Fruit fly (Drosophila melanogaster) whole organism, prepupa: ENCODE measurements around the gene CG6770.

Source experiments
- Blimp-1 ChIP-seq: fragments of 200-800 bp; sonication (Bioruptor generic); optimal IDR thresholded peaks from 3 replicates; lab custom pipeline; 2017; ENCODE audit warnings: missing biosample characterization, missing genetic modification characterization, mild to moderate bottlenecking, moderate library complexity, missing genetic modification reagents
- CG11902 ChIP-seq: fragments of 200-800 bp; sonication (Bioruptor generic); optimal IDR thresholded peaks from 3 replicates; lab custom pipeline; 2016; ENCODE audit warnings: missing biosample characterization, missing genetic modification characterization
- CG31627 ChIP-seq: fragments of 200-800 bp; sonication (Bioruptor generic); optimal IDR thresholded peaks from 3 replicates; lab custom pipeline; 2016; ENCODE audit warnings: missing biosample characterization, missing genetic modification characterization
- CG6808 ChIP-seq: fragments of 200-800 bp; sonication (Bioruptor generic); optimal IDR thresholded peaks from 3 replicates; lab custom pipeline; 2017; ENCODE audit warnings: missing biosample characterization, missing genetic modification characterization, mild to moderate bottlenecking, moderate library complexity, missing genetic modification reagents
- CG9139 ChIP-seq: fragments of 200-800 bp; sonication (Bioruptor generic); optimal IDR thresholded peaks from 3 replicates; lab custom pipeline; 2017; ENCODE audit warnings: missing biosample characterization, mild to moderate bottlenecking, missing genetic modification characterization
- Hr39 ChIP-seq: fragments of 200-800 bp; sonication (Bioruptor generic); optimal IDR thresholded peaks from 2 replicates; lab custom pipeline; 2016; ENCODE audit warnings: missing biosample characterization, missing genetic modification characterization
- Hr4 ChIP-seq: fragments of 200-800 bp; sonication (Bioruptor generic); optimal IDR thresholded peaks from 3 replicates; lab custom pipeline; 2016; ENCODE audit warnings: missing biosample characterization, missing genetic modification characterization
- Lpt ChIP-seq: fragments of 200-800 bp; sonication (Bioruptor generic); optimal IDR thresholded peaks from 3 replicates; lab custom pipeline; 2016; ENCODE audit warnings: missing biosample characterization, missing genetic modification characterization
- OdsH ChIP-seq: fragments of 200-800 bp; sonication (Bioruptor generic); optimal IDR thresholded peaks from 3 replicates; lab custom pipeline; 2016; ENCODE audit warnings: missing biosample characterization, missing genetic modification characterization
- dac ChIP-seq: fragments of 200-800 bp; sonication (Bioruptor generic); optimal IDR thresholded peaks from 2 replicates; lab custom pipeline; 2017; ENCODE audit warnings: missing biosample characterization, mild to moderate bottlenecking, missing genetic modification characterization
- fd85E ChIP-seq: fragments of 200-800 bp; sonication (Bioruptor generic); optimal IDR thresholded peaks from 3 replicates; lab custom pipeline; 2016; ENCODE audit warnings: missing biosample characterization, missing genetic modification characterization
- fkh ChIP-seq: fragments of 200-800 bp; sonication (Bioruptor generic); optimal IDR thresholded peaks from 3 replicates; lab custom pipeline; 2017; ENCODE audit warnings: missing biosample characterization, mild to moderate bottlenecking, missing genetic modification characterization, moderate library complexity
- vri ChIP-seq: fragments of 200-800 bp; sonication (Bioruptor generic); optimal IDR thresholded peaks from 3 replicates; lab custom pipeline; 2016; ENCODE audit warnings: missing biosample characterization, mild to moderate bottlenecking, missing genetic modification characterization

DNA sequence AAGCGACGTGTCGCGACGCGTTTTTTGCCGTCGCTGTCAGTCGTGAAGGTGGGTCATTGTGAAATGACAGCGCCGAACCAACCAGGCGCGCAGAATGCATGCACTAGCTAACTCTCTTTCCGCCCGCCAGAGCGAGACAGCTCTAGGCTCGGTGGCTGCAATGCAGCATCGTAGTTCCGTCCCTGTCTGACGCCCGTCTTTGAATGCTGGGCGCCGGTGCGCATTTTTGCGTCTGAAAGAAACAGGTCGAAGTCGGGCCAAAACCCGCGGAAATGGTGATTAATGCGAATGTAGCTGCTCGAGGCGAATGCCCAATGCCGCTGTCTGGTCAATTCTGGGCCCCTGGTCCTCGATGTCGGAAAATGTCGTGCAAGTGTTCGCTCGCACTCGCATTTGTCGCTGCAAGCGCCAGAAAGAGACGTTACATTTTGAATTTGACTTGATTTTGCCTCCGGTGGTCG lies 38.6 kb downstream of the CG6770 start:
- peak; percentile 24 for TF ChIP-seq OdsH (GFP tag; lab: Kevin White, UChicago)
- peak; percentile 78 for TF ChIP-seq fd85E
- no peak for TF ChIP-seq CG11902 (GFP tag; lab: Kevin White, UChicago)
- no peak for TF ChIP-seq Hr39 (GFP tag; lab: Kevin White, UChicago)
- TF ChIP-seq dac (GFP tag; lab: Kevin White, UChicago), result peak; percentile 42
- peak; percentile 82 for TF ChIP-seq CG6808 (GFP tag; lab: Kevin White, UChicago)
- peak; percentile 53 for TF ChIP-seq Blimp-1 (GFP tag; lab: Kevin White, UChicago)
- TF ChIP-seq vri, result no peak
- TF ChIP-seq CG31627 (GFP tag; lab: Kevin White, UChicago), result peak; percentile 23
- peak; percentile 70 for TF ChIP-seq CG9139
- peak; percentile 80 for TF ChIP-seq fkh (GFP tag; lab: Kevin White, UChicago)
- TF ChIP-seq Hr4, result peak; percentile 80
- peak; percentile 91 for TF ChIP-seq Lpt (GFP tag; lab: Kevin White, UChicago)
